Worm (Caenorhabditis elegans): ENCODE results near the gene atg-9.

The atg-9 gene

DNA sequence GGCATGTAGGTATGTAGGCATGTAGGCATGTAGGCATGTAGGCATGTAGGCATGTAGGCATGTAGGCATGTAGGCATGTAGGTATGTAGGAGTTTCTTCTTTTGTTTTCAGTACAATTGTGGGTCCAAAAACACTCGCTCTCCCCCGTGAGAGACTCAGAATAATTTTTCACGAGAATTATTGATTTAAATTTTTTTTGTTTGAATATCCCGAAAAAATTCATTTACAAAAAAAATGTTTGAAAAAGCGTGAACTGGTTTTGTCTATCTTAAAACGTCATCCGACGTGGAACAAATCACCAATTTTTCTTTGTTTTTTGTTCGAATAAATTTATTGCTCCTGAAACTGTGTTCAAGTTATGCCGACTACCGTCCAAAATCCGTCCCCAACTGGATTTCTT lies 6.1 kb upstream of the atg-9 start, which contains the start of gene wago-10:
Gene wago-10 (plus strand): TSS at position 301 of the 400 bp plus-strand sequence.
- TF ChIP-seq tag-97 (GFP tag; IDR thresholded peaks at IDR 0.05) (no peak), jun-1 (tag; optimal IDR thresholded peaks at IDR 0.05) (no peak), vab-7 (GFP tag; IDR thresholded peaks at IDR 0.05) (no peak), lin-38 (GFP tag; IDR thresholded peaks at IDR 0.05) (no peak), dmd-6 (GFP tag; IDR thresholded peaks at IDR 0.05) (no peak), nhr-76 (tag; optimal IDR thresholded peaks at IDR 0.05) (no peak), egl-43 (GFP tag; IDR thresholded peaks at IDR 0.05) (no peak), hlh-30 (tag; optimal IDR thresholded peaks at IDR 0.05; ENCODE audit: insufficient read depth) (no peak), T26A8.4 (GFP tag; IDR thresholded peaks at IDR 0.05) (no peak), nhr-25 (tag; optimal IDR thresholded peaks at IDR 0.05; ENCODE audit: borderline replicate concordance, insufficient read depth) (no peak), fos-1 (tag; optimal IDR thresholded peaks at IDR 0.05) (no peak), zfp-2 (tag; optimal IDR thresholded peaks at IDR 0.05) (no peak)

DNA sequence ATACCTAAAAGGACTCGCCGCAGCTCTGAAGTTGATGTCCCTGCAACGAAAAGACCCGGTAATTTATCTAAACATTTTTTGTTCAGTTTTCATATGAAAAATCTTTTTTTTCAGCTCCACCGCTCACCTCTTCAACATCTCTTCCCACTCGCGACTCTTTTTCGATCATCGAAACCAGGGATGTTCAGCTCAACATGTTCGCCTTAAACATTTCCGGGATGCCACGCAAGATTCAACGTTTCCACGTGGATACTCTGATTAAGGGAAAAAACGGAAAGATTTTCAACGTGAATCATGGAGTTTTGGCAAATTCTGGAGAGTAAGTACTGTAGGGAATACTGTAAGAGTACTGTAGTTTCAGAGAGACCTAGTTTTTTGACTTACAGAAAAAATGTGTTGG lies 5.6 kb upstream of the atg-9 start:
- no peak for TF ChIP-seq ceh-44 (GFP tag; IDR thresholded peaks at IDR 0.05)
- TF ChIP-seq unc-62 (GFP tag; optimal IDR thresholded peaks at IDR 0.05 in 1 of 2): peak in 1 of 2 experiments; percentile 92
- no peak for TF ChIP-seq unc-62 (tag; optimal IDR thresholded peaks at IDR 0.05)

DNA sequence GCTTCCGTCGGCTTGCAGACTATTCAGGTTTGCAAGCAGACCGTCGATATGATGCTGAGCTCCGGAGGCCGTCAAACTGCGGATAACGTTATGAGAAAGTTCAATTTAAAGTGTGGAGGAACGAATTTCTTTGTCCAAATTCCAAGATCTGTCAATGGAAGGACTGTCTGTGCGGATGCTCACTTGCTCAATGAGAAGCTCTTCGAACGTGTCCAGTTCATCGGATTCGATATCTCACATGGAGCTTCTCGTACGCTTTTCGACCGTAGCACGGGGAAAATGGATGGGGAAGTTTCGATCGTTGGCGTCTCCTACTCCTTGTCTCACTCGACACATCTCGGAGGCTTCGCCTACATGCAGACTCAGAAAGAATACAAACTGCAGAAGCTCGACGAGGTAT lies 3.2 kb upstream of the atg-9 start:
- TF ChIP-seq unc-62 (GFP tag; optimal IDR thresholded peaks at IDR 0.05 in 1 of 2): peak in 1 of 2 experiments; percentile 74
- no peak for TF ChIP-seq unc-62 (tag; optimal IDR thresholded peaks at IDR 0.05)
- no peak for TF ChIP-seq dmd-9 (GFP tag; IDR thresholded peaks at IDR 0.05)
- TF ChIP-seq spr-1 (tag; optimal IDR thresholded peaks at IDR 0.05): no peak
- TF ChIP-seq aha-1 (tag): peak; percentile 70
- TF ChIP-seq F37D6.2 (tag; optimal IDR thresholded peaks at IDR 0.05): no peak

DNA sequence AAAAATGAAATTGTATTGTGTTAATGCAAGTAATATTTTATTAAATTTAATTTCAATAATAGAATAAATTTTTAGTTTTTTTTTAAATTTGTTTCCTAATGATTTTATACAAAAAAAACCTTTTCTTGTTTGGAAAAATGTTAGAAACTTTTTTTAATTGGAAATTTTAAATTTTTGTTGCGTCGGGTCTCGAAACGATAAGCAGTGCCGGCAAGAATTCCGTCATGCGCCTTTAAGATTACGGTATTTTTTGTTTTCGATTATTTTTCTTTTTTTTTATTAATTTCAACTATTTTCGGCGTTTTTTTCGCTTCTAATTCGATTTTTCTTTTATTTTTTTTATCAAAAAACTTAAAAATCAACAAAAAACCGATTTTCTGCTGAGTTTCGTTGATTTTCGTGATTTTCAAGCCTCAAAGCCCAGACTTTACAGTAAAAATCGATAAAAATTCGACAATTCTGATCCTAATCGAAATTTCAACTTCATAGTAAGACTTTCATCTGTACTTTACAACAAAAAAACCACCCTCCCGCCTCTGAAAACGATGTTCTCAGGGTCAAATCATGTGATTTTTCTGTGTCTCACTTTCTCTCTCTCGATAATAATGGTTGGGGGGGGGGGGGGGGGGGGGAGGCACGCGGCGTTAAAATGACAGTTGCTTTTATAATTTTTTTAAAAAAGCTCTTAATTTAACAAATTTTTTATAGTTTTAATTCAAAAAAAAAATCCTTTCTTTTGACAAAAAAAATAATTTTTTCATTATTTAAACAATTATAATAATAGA lies 1.4 kb upstream of the atg-9 start:
- TF ChIP-seq T20F7.1 (GFP tag; optimal IDR thresholded peaks at IDR 0.05) (no peak), rbr-2 (tag; optimal IDR thresholded peaks at IDR 0.05) (no peak), ZK337.2 (GFP tag; IDR thresholded peaks at IDR 0.05) (no peak), hlh-11 (tag; optimal IDR thresholded peaks at IDR 0.05) (peak; percentile 70), nhr-25 (tag; optimal IDR thresholded peaks at IDR 0.05; ENCODE audit: borderline replicate concordance, insufficient read depth) (no peak), dmd-6 (GFP tag; IDR thresholded peaks at IDR 0.05) (peak; percentile 17; the same call in 1 of the 2 replicates), nhr-10 (tag; optimal IDR thresholded peaks at IDR 0.05) (no peak), nhr-111 (GFP tag; optimal IDR thresholded peaks at IDR 0.05) (no peak), lsy-2 (tag; optimal IDR thresholded peaks at IDR 0.05) (no peak), aly-2 (tag; optimal IDR thresholded peaks at IDR 0.05) (no peak), D1046.2 (GFP tag; IDR thresholded peaks at IDR 0.05) (no peak), hlh-30 (tag; optimal IDR thresholded peaks at IDR 0.05; ENCODE audit: insufficient read depth) (peak; percentile 5)

DNA sequence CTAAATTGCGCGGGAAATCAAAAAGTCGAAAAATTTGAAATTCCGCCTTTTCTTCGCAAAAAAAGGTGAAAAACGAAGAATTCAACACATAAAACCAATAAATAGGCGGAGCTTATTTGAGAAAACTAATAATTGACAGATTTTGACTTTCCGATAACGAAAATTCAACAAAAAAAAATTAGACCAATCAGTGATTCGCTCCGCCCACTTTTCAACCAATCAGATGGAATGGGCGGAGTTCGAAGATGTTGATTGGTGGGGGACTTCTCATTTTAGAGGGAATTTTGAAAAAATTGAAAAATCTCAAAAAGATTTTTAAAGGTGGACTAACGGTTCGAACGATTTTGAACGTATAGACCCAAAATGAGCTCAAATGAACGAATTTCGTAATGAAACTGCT lies 1.6 kb downstream of the atg-9 start:
- TF ChIP-seq mdl-1 (tag; optimal IDR thresholded peaks at IDR 0.05) (no peak), egl-43 (GFP tag; IDR thresholded peaks at IDR 0.05) (no peak), daf-19 (GFP tag; conservative IDR thresholded peaks at IDR 0.05) (no peak), F10B5.3 (tag; optimal IDR thresholded peaks at IDR 0.05) (no peak), T26A8.4 (GFP tag; IDR thresholded peaks at IDR 0.05) (no peak), lin-38 (GFP tag; IDR thresholded peaks at IDR 0.05) (no peak), ceh-82 (tag; optimal IDR thresholded peaks at IDR 0.05) (no peak), zip-2 (tag; optimal IDR thresholded peaks at IDR 0.05) (no peak), T20F7.1 (GFP tag; optimal IDR thresholded peaks at IDR 0.05) (no peak), daf-16 (GFP tag; optimal IDR thresholded peaks at IDR 0.05) (no peak), daf-16 (tag; optimal IDR thresholded peaks at IDR 0.05) (no peak), unc-62 (GFP tag; optimal IDR thresholded peaks at IDR 0.05 in 1 of 2) (no peak), unc-62 (tag; optimal IDR thresholded peaks at IDR 0.05) (no peak), F26F4.8 (GFP tag; conservative IDR thresholded peaks at IDR 0.05) (no peak), tag-97 (GFP tag; IDR thresholded peaks at IDR 0.05) (no peak), lir-3 (tag; optimal IDR thresholded peaks at IDR 0.05) (no peak)

Measured in whole organism, L4 larva.